ENCODE assay signal across 3 worm cellular contexts in the genomic region with DNA sequence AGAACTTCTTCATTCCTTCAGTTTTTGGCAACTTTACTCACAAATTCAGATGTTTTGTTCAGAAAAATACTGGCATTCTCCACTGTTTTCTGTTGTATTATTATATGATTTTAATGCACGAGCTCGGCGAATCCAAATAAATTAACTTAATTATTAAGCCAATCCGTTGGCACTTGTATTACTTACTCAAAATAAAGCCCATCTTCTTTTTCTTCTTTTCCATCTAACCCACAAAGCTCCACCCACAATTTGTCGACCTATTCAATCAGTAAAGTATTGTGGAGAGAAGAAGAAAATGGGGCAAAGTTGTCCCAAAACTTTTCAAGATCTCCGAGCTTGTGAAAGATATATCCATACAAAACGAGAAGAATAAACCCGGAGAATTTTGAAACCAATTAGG.
A peak's percentile ranks its signal among the peaks of the same experiment; 100 is the strongest.
TF ChIP-seq lines count a peak whose summit lies in the region.

No protein-coding gene starts in this region.

TF ChIP-seq in whole organism, L1 larva, 84 proteins besides CTCF, POLR2A, EP300 and RAD21:
- TF ChIP-seq lin-14 (GFP tag; optimal IDR thresholded peaks at IDR 0.05; lab: Kevin White, UChicago) (peak; percentile 56), snpc-4 (tag; optimal IDR thresholded peaks at IDR 0.05; lab: Kevin White, UChicago) (no peak)
TF ChIP-seq in whole organism, L1 larva: peak in this region for 1.

TF ChIP-seq in whole organism, late embryonic, 69 proteins besides CTCF, POLR2A, EP300 and RAD21:
- no peak for TF ChIP-seq hlh-15 (tag; optimal IDR thresholded peaks at IDR 0.05; lab: Kevin White, UChicago)
- peak; percentile 71 for TF ChIP-seq unc-42 (tag; optimal IDR thresholded peaks at IDR 0.05; lab: Kevin White, UChicago)
- TF ChIP-seq dve-1 (tag; optimal IDR thresholded peaks at IDR 0.05; lab: Kevin White, UChicago), result no peak
- no peak for TF ChIP-seq hlh-6 (tag; optimal IDR thresholded peaks at IDR 0.05; lab: Kevin White, UChicago)
- TF ChIP-seq madf-2 (tag; optimal IDR thresholded peaks at IDR 0.05; lab: Kevin White, UChicago), result no peak
- TF ChIP-seq Y22D7AL.16 (tag; optimal IDR thresholded peaks at IDR 0.05; lab: Kevin White, UChicago), result no peak
- TF ChIP-seq rnt-1 (tag; optimal IDR thresholded peaks at IDR 0.05; lab: Kevin White, UChicago), result no peak
- TF ChIP-seq dmd-4 (tag; optimal IDR thresholded peaks at IDR 0.05; lab: Kevin White, UChicago; ENCODE audit: borderline replicate concordance), result no peak

TF ChIP-seq in whole organism, mixed stage, embryonic, 35 proteins besides CTCF, POLR2A, EP300 and RAD21:
- no peak for TF ChIP-seq blmp-1 (tag; optimal IDR thresholded peaks at IDR 0.05; lab: Kevin White, UChicago)
- no peak for TF ChIP-seq ceh-39 (tag; optimal IDR thresholded peaks at IDR 0.05; lab: Kevin White, UChicago)
- no peak for TF ChIP-seq nhr-76 (tag; optimal IDR thresholded peaks at IDR 0.05; lab: Kevin White, UChicago)
- TF ChIP-seq snpc-4 (tag; optimal IDR thresholded peaks at IDR 0.05; lab: Kevin White, UChicago), result no peak
- TF ChIP-seq ces-1 (GFP tag; optimal IDR thresholded peaks at IDR 0.05; lab: Kevin White, UChicago), result peak; percentile 20
- no peak for TF ChIP-seq nhr-2 (tag; optimal IDR thresholded peaks at IDR 0.05; lab: Kevin White, UChicago)
